Worm (Caenorhabditis elegans) whole organism, L4/young adult: Measurements from ENCODE around the gene nhr-270.

Experiments
- W03F9.2 ChIP-seq: fragments of 150-350 bp; optimal IDR thresholded peaks from 2 replicates; lab custom pipeline; 2014; ENCODE audit warnings: missing biosample characterization, missing genetic modification characterization
- dao-5 ChIP-seq: sonication (generic microtip); optimal IDR thresholded peaks from 2 replicates; lab custom pipeline; 2016; ENCODE audit warnings: missing genotype, missing genetic modification characterization, moderate library complexity, missing compliant biosample characterization
- him-1 ChIP-seq: sonication (generic microtip); optimal IDR thresholded peaks from 2 replicates; lab custom pipeline; 2016; ENCODE audit warnings: missing genotype, missing genetic modification reagents, missing genetic modification characterization, missing compliant biosample characterization

ce11 chrV:842611-843010 is 38.1 kb upstream of the nhr-270 start:
- TF ChIP-seq dao-5 (tag; lab: Kevin White, UChicago) (no peak), W03F9.2 (no peak), him-1 (tag; lab: Kevin White, UChicago) (no peak)
